Fruit fly (Drosophila melanogaster) whole organism, embryonic: ENCODE results near the gene CG31882.

Source experiments
- Bgb ChIP-seq: fragments of 200-800 bp; sonication (Bioruptor generic); IDR thresholded peaks from 2 replicates; pipeline ENCODE4 v1.3.6; 2022; ENCODE audit warnings: missing biosample characterization, missing genetic modification characterization; ENCODE audit not compliant: partially characterized antibody
- CG12155 ChIP-seq: fragments of 200-800 bp; sonication (Bioruptor generic); optimal IDR thresholded peaks from 3 replicates; lab custom pipeline; 2016; ENCODE audit warnings: missing biosample characterization, missing genetic modification characterization
- CG12769 ChIP-seq: fragments of 200-800 bp; sonication (Bioruptor generic); optimal IDR thresholded peaks from 2 replicates; lab custom pipeline; 2019; ENCODE audit warnings: missing biosample characterization, mild to moderate bottlenecking, missing genetic modification characterization, moderate library complexity
- CG1603 ChIP-seq: fragments of 200-800 bp; sonication (Bioruptor generic); optimal IDR thresholded peaks from 2 replicates; lab custom pipeline; 2019; ENCODE audit warnings: missing biosample characterization, mild to moderate bottlenecking, missing genetic modification characterization, moderate library complexity
- CG16813 ChIP-seq: fragments of 200-800 bp; sonication (Bioruptor generic); IDR thresholded peaks from 3 replicates; pipeline ENCODE4 v1.3.6; 2022; ENCODE audit warnings: missing biosample characterization, missing genetic modification characterization; ENCODE audit not compliant: partially characterized antibody
- CG17829 ChIP-seq: fragments of 200-800 bp; optimal IDR thresholded peaks from 2 replicates; lab custom pipeline; 2019; ENCODE audit warnings: missing biosample characterization, mild to moderate bottlenecking, missing genetic modification characterization, moderate library complexity
- CG18476 ChIP-seq: fragments of 200-800 bp; sonication (Bioruptor generic); optimal IDR thresholded peaks from 2 replicates; lab custom pipeline; 2016; ENCODE audit warnings: missing biosample characterization, mild to moderate bottlenecking, missing genetic modification characterization
- CG31388 ChIP-seq: fragments of 200-800 bp; sonication (Bioruptor generic); optimal IDR thresholded peaks from 2 replicates; lab custom pipeline; 2016; ENCODE audit warnings: missing biosample characterization, missing genetic modification characterization
- CG32532 ChIP-seq: fragments of 200-800 bp; sonication (Bioruptor generic); IDR thresholded peaks from 2 replicates; pipeline ENCODE4 v1.3.6; 2022; ENCODE audit warnings: missing biosample characterization, missing genetic modification characterization
- CG4328 ChIP-seq: fragments of 200-800 bp; sonication (Bioruptor generic); optimal IDR thresholded peaks from 3 replicates; lab custom pipeline; 2017; ENCODE audit warnings: missing biosample characterization, missing genetic modification reagents, missing genetic modification characterization
- CG4617 ChIP-seq: fragments of 200-800 bp; sonication (Bioruptor generic); optimal IDR thresholded peaks from 3 replicates; lab custom pipeline; 2016; ENCODE audit warnings: missing biosample characterization, missing genetic modification characterization, borderline replicate concordance
- CG5245 ChIP-seq: fragments of 200-800 bp; sonication (Bioruptor generic); optimal IDR thresholded peaks from 3 replicates; lab custom pipeline; 2016; ENCODE audit warnings: missing biosample characterization, missing genetic modification characterization
- CG6254 ChIP-seq: fragments of 200-800 bp; sonication (Bioruptor generic); optimal IDR thresholded peaks from 3 replicates; lab custom pipeline; 2017; ENCODE audit warnings: mild to moderate bottlenecking, missing biosample characterization, missing genetic modification reagents, missing genetic modification characterization
- CG6813 ChIP-seq: fragments of 200-800 bp; sonication (Bioruptor generic); optimal IDR thresholded peaks from 2 replicates; lab custom pipeline; 2017; ENCODE audit warnings: missing biosample characterization, missing genetic modification characterization, mild to moderate bottlenecking, moderate library complexity, missing genetic modification reagents
- CG8281 ChIP-seq: fragments of 200-800 bp; sonication (Bioruptor generic); optimal IDR thresholded peaks from 2 replicates; lab custom pipeline; 2018; ENCODE audit warnings: missing biosample characterization, mild to moderate bottlenecking, missing genetic modification characterization, moderate library complexity
- CG8290 ChIP-seq, 3 experiments: fragments of 200-800 bp; sonication (Bioruptor generic); optimal IDR thresholded peaks; 2 replicates each; lab custom pipeline; 2016 to 2019; ENCODE audit warnings: missing biosample characterization in 3 of 3, missing genetic modification characterization in 3 of 3, mild to moderate bottlenecking in 2 of 3, moderate library complexity in 1 of 3
- CG9932 ChIP-seq: fragments of 200-800 bp; sonication (Bioruptor generic); IDR thresholded peaks from 2 replicates; pipeline ENCODE4 v1.3.6; 2022; ENCODE audit warnings: missing biosample characterization, missing genetic modification characterization
- Dek ChIP-seq: fragments of 200-800 bp; sonication (Bioruptor generic); optimal IDR thresholded peaks from 3 replicates; lab custom pipeline; 2019; ENCODE audit warnings: missing biosample characterization, mild to moderate bottlenecking, missing genetic modification characterization, moderate library complexity
- Doc3 ChIP-seq: fragments of 200-800 bp; sonication (Bioruptor generic); IDR thresholded peaks from 3 replicates; pipeline ENCODE4 v1.3.6; 2022; ENCODE audit warnings: missing biosample characterization, missing genetic modification characterization; ENCODE audit not compliant: partially characterized antibody
- Hsf ChIP-seq: fragments of 200-800 bp; sonication (Bioruptor generic); optimal IDR thresholded peaks from 3 replicates; lab custom pipeline; 2016; ENCODE audit warnings: missing biosample characterization, missing genetic modification characterization
- Med ChIP-seq: fragments of 200-800 bp; sonication (Bioruptor generic); peaks from one replicate; lab custom pipeline; 2016; ENCODE audit warnings: missing biosample characterization, missing genetic modification characterization, mild to moderate bottlenecking, inconsistent platforms, moderate library complexity
- Rfx ChIP-seq: fragments of 200-800 bp; sonication (Bioruptor generic); IDR thresholded peaks from 2 replicates; pipeline ENCODE4 v1.3.6; 2022; ENCODE audit warnings: missing biosample characterization, missing genetic modification characterization
- abd-A ChIP-seq: fragments of 200-800 bp; sonication (Bioruptor generic); optimal IDR thresholded peaks from 3 replicates; lab custom pipeline; 2019; ENCODE audit warnings: missing biosample characterization, mild to moderate bottlenecking, missing genetic modification characterization, moderate library complexity
- cg ChIP-seq: fragments of 200-800 bp; sonication (Bioruptor generic); optimal IDR thresholded peaks from 3 replicates; lab custom pipeline; 2019; ENCODE audit warnings: missing biosample characterization, mild to moderate bottlenecking, missing genetic modification characterization, moderate library complexity
- chif ChIP-seq, 2 experiments: fragments of 200-800 bp; sonication (Bioruptor generic); optimal IDR thresholded peaks; 3 replicates each; lab custom pipeline; 2016; ENCODE audit warnings: missing biosample characterization in 2 of 2, missing genetic modification characterization in 2 of 2
- chinmo ChIP-seq: fragments of 200-800 bp; sonication (Bioruptor generic); IDR thresholded peaks from 4 replicates; pipeline ENCODE4 v1.3.6; 2022; ENCODE audit warnings: missing biosample characterization, missing genetic modification characterization; ENCODE audit not compliant: partially characterized antibody
- crol ChIP-seq: fragments of 200-800 bp; sonication (Bioruptor generic); IDR thresholded peaks from 2 replicates; pipeline ENCODE4 v1.3.6; 2022; ENCODE audit warnings: missing biosample characterization, missing genetic modification characterization
- gcm ChIP-seq: fragments of 200-800 bp; sonication (Bioruptor generic); optimal IDR thresholded peaks from 2 replicates; lab custom pipeline; 2019; ENCODE audit warnings: missing biosample characterization, mild to moderate bottlenecking, missing genetic modification characterization, moderate library complexity
- grau ChIP-seq: fragments of 200-800 bp; optimal IDR thresholded peaks from 3 replicates; lab custom pipeline; 2019; ENCODE audit warnings: missing biosample characterization, mild to moderate bottlenecking, missing genetic modification characterization, moderate library complexity
- gt ChIP-seq: fragments of 200-800 bp; sonication (Bioruptor generic); IDR thresholded peaks from 2 replicates; pipeline ENCODE4 v1.3.6; 2022; ENCODE audit warnings: missing biosample characterization, missing genetic modification characterization
- mld ChIP-seq: fragments of 200-800 bp; sonication (Bioruptor generic); IDR thresholded peaks from 3 replicates; pipeline ENCODE4 v1.3.6; 2022; ENCODE audit warnings: missing biosample characterization, missing genetic modification characterization; ENCODE audit not compliant: partially characterized antibody
- pum ChIP-seq: fragments of 200-800 bp; sonication (Bioruptor generic); optimal IDR thresholded peaks from 2 replicates; lab custom pipeline; 2016; ENCODE audit warnings: missing biosample characterization, missing genetic modification characterization
- sens ChIP-seq: fragments of 200-800 bp; sonication (Bioruptor generic); peaks from one replicate; lab custom pipeline; 2016; ENCODE audit warnings: missing biosample characterization, missing genetic modification characterization
- slbo ChIP-seq: fragments of 200-800 bp; sonication (Bioruptor generic); IDR thresholded peaks from 2 replicates; pipeline ENCODE4 v1.3.6; 2022; ENCODE audit warnings: missing biosample characterization, missing genetic modification characterization
- slp2 ChIP-seq: fragments of 200-800 bp; sonication (Bioruptor generic); optimal IDR thresholded peaks from 2 replicates; lab custom pipeline; 2016; ENCODE audit warnings: missing biosample characterization, missing genetic modification characterization
- stc ChIP-seq: fragments of 200-800 bp; sonication (Bioruptor generic); IDR thresholded peaks from 2 replicates; pipeline ENCODE4 v1.3.6; 2022; ENCODE audit warnings: missing biosample characterization, missing genetic modification characterization
- trh ChIP-seq: fragments of 200-800 bp; sonication (Bioruptor generic); optimal IDR thresholded peaks from 2 replicates; lab custom pipeline; 2016; ENCODE audit warnings: missing biosample characterization, missing genetic modification characterization
- unc-4 ChIP-seq: fragments of 200-800 bp; sonication (Bioruptor generic); IDR thresholded peaks from 2 replicates; pipeline ENCODE4 v1.3.6; 2022; ENCODE audit warnings: missing biosample characterization, missing genetic modification characterization; ENCODE audit not compliant: partially characterized antibody

Gene CG31882

DNA sequence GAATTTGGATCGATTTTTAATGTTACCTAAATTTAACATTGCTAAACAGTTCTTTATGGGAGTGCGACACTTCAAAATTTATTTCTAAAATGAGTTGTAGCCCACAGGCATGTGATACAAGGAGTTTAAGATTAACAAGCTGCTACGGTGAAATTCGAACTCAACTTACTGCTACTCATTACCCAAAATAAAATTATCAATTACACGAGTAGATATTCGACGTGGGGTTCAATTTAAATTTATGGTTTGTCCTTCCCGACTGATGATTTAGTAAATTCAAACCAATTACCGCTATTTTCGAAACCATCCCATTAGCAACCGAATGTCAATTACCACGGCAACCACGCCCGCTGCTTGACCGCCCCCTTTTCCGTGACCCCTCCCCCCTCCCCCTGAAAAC lies at the start of gene CG31882:
TSS of gene CG31882 (minus strand) at position 101 of the 400 bp plus-strand sequence.
- TF ChIP-seq CG18476 (GFP tag; lab: Kevin White, UChicago) = no peak
- no peak for TF ChIP-seq slp2 (GFP tag; lab: Kevin White, UChicago)
- TF ChIP-seq CG4617 = no peak
- TF ChIP-seq CG1603 = no peak
- TF ChIP-seq CG6813 = no peak
- TF ChIP-seq unc-4 (GFP tag; lab: Robert Waterston, UW) = no peak
- TF ChIP-seq stc (GFP tag; lab: Robert Waterston, UW) = no peak
- TF ChIP-seq Rfx (GFP tag; lab: Robert Waterston, UW) = no peak

DNA sequence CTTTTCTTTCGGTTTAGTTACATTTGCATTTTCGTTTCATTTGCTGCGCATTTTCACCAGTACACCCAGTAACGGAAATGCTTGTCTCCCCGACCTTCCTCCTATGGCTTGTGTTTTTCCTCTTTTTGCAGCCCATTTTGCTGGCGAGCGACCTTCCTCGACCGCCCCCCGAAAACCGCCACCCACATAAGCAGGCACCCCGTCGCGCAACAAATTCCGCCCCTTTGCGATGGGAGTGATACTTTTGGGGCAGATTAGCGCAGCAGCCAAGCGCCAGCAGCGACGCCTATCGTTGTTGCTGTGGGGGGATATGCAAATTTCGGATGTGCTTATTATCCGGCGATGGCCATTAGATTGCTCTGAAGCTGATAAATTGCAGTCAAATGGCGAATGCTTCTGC lies 48.1 kb upstream of the CG31882 start:
- TF ChIP-seq pum (GFP tag; lab: Kevin White, UChicago) (no peak), Bgb (0 out of 2 replicates have a peak, but pooled peaks have one; percentile 13), CG6254 (GFP tag; lab: Kevin White, UChicago) (no peak), abd-A (peak; percentile 53), CG4328 (GFP tag; lab: Kevin White, UChicago) (no peak), gcm (GFP tag; lab: Kevin White, UChicago) (no peak), CG31388 (GFP tag; lab: Kevin White, UChicago) (no peak), chinmo (GFP tag; lab: Robert Waterston, UW) (0 out of 4 replicates have a peak, but pooled peaks have one; percentile 25), trh (GFP tag; lab: Kevin White, UChicago) (no peak), crol (GFP tag; lab: Robert Waterston, UW) (peak; percentile 55; the same call in 1 of the 2 replicates), CG12769 (tag; lab: Kevin White, UChicago) (peak; percentile 31), grau (tag; lab: Kevin White, UChicago) (no peak), Med (GFP tag; lab: Kevin White, UChicago) (peak; percentile 37), chif (GFP tag; optimal IDR thresholded peaks at IDR 0.05; lab: Kevin White, UChicago) (no peak), Dek (tag; lab: Kevin White, UChicago) (no peak), CG17829 (tag; lab: Kevin White, UChicago) (no peak), CG8281 (no peak), slbo (0 out of 2 replicates have a peak, but pooled peaks have one; percentile 10), Hsf (GFP tag; lab: Kevin White, UChicago) (no peak), mld (GFP tag; lab: Robert Waterston, UW) (no peak), gt (GFP tag; lab: Robert Waterston, UW) (no peak), CG32532 (GFP tag; lab: Robert Waterston, UW) (peak; percentile 10; the same call in 1 of the 2 replicates), CG8290 (GFP tag; optimal IDR thresholded peaks at IDR 0.05; lab: Kevin White, UChicago) (no peak), CG8290 (tag; optimal IDR thresholded peaks at IDR 0.05; lab: Kevin White, UChicago) (peak in 1 of 2 experiments; percentile 5), CG9932 (GFP tag; lab: Robert Waterston, UW) (0 out of 2 replicates have a peak, but pooled peaks have one; percentile 21), cg (GFP tag; lab: Kevin White, UChicago) (no peak), CG12155 (GFP tag; lab: Kevin White, UChicago) (no peak), sens (GFP tag; lab: Kevin White, UChicago) (no peak), Doc3 (GFP tag; lab: Robert Waterston, UW) (no peak), CG16813 (GFP tag; lab: Robert Waterston, UW) (0 out of 3 replicates have a peak, but pooled peaks have one; percentile 11), CG5245 (no peak)
